Fruit fly (Drosophila melanogaster) whole organism, embryonic: ENCODE data around the gene CG7685.

Source experiments
- Blimp-1 ChIP-seq: fragments of 200-800 bp; sonication (Bioruptor generic); optimal IDR thresholded peaks from 3 replicates; lab custom pipeline; 2018; ENCODE audit warnings: missing biosample characterization, missing genetic modification characterization, mild to moderate bottlenecking, moderate library complexity, missing genetic modification reagents
- CG12299 ChIP-seq: fragments of 200-800 bp; sonication (Bioruptor generic); optimal IDR thresholded peaks from 2 replicates; lab custom pipeline; 2018; ENCODE audit warnings: missing biosample characterization, mild to moderate bottlenecking, missing genetic modification characterization
- CG13123 ChIP-seq: fragments of 200-800 bp; sonication (Bioruptor generic); optimal IDR thresholded peaks from 2 replicates; lab custom pipeline; 2016; ENCODE audit warnings: missing biosample characterization, missing genetic modification characterization
- CG13424 ChIP-seq: fragments of 200-800 bp; sonication (Bioruptor generic); optimal IDR thresholded peaks from 2 replicates; lab custom pipeline; 2019; ENCODE audit warnings: missing biosample characterization, mild to moderate bottlenecking, missing genetic modification characterization, moderate library complexity
- CG1647 ChIP-seq: fragments of 200-800 bp; sonication (Bioruptor generic); optimal IDR thresholded peaks from 3 replicates; lab custom pipeline; 2016; ENCODE audit warnings: missing biosample characterization, missing genetic modification characterization
- CG17568 ChIP-seq: fragments of 200-800 bp; sonication (Bioruptor generic); optimal IDR thresholded peaks from 2 replicates; lab custom pipeline; 2018; ENCODE audit warnings: missing biosample characterization, mild to moderate bottlenecking, missing genetic modification characterization, moderate library complexity
- CG18599 ChIP-seq: fragments of 200-800 bp; sonication (Bioruptor generic); optimal IDR thresholded peaks from 3 replicates; lab custom pipeline; 2017; ENCODE audit warnings: missing biosample characterization, missing genetic modification characterization, mild to moderate bottlenecking, moderate library complexity, missing genetic modification reagents
- CG3281 ChIP-seq: fragments of 200-800 bp; sonication (Bioruptor generic); optimal IDR thresholded peaks from 3 replicates; lab custom pipeline; 2017; ENCODE audit warnings: missing biosample characterization, mild to moderate bottlenecking, missing genetic modification characterization
- CG33557 ChIP-seq: fragments of 200-800 bp; sonication (Bioruptor generic); optimal IDR thresholded peaks from 2 replicates; lab custom pipeline; 2019; ENCODE audit warnings: missing biosample characterization, mild to moderate bottlenecking, missing genetic modification characterization, moderate library complexity
- CG4328 ChIP-seq: fragments of 200-800 bp; sonication (Bioruptor generic); optimal IDR thresholded peaks from 3 replicates; lab custom pipeline; 2017; ENCODE audit warnings: missing biosample characterization, missing genetic modification reagents, missing genetic modification characterization
- CG4820 ChIP-seq: fragments of 200-800 bp; sonication (Bioruptor generic); optimal IDR thresholded peaks from 3 replicates; lab custom pipeline; 2016; ENCODE audit warnings: missing biosample characterization, missing genetic modification characterization
- CG5180 ChIP-seq: fragments of 200-800 bp; sonication (Bioruptor generic); optimal IDR thresholded peaks from 3 replicates; lab custom pipeline; 2017; ENCODE audit warnings: missing biosample characterization, missing genetic modification characterization, mild to moderate bottlenecking, moderate library complexity, missing genetic modification reagents
- CG5953 ChIP-seq: fragments of 200-800 bp; sonication (Bioruptor generic); IDR thresholded peaks from 2 replicates; pipeline ENCODE4 v1.3.6; 2022; ENCODE audit warnings: missing biosample characterization, missing genetic modification characterization
- CG7839 ChIP-seq: fragments of 200-800 bp; sonication (Bioruptor generic); optimal IDR thresholded peaks from 3 replicates; lab custom pipeline; 2018; ENCODE audit warnings: missing biosample characterization, mild to moderate bottlenecking, missing genetic modification characterization, moderate library complexity
- CG8281 ChIP-seq: fragments of 200-800 bp; sonication (Bioruptor generic); optimal IDR thresholded peaks from 2 replicates; lab custom pipeline; 2018; ENCODE audit warnings: missing biosample characterization, mild to moderate bottlenecking, missing genetic modification characterization, moderate library complexity
- CG8478 ChIP-seq: fragments of >200 bp; optimal IDR thresholded peaks from 2 replicates; lab custom pipeline; 2018
- CG9609 ChIP-seq: fragments of 200-800 bp; sonication (Bioruptor generic); optimal IDR thresholded peaks from 3 replicates; lab custom pipeline; 2016; ENCODE audit warnings: missing biosample characterization, missing genetic modification characterization
- CG9817 ChIP-seq: fragments of 200-800 bp; sonication (Bioruptor generic); optimal IDR thresholded peaks from 2 replicates; lab custom pipeline; 2018; ENCODE audit warnings: missing biosample characterization, mild to moderate bottlenecking, missing genetic modification characterization, moderate library complexity
- CrebB ChIP-seq: fragments of 200-800 bp; sonication (Bioruptor generic); optimal IDR thresholded peaks from 3 replicates; lab custom pipeline; 2018; ENCODE audit warnings: missing biosample characterization, mild to moderate bottlenecking, missing genetic modification characterization
- Dip2 ChIP-seq: fragments of 200-800 bp; sonication (Bioruptor generic); IDR thresholded peaks from 2 replicates; pipeline ENCODE4 v1.3.6; 2022; ENCODE audit warnings: missing biosample characterization, missing genetic modification characterization
- Doc3 ChIP-seq: fragments of 200-800 bp; sonication (Bioruptor generic); IDR thresholded peaks from 3 replicates; pipeline ENCODE4 v1.3.6; 2022; ENCODE audit warnings: missing biosample characterization, missing genetic modification characterization; ENCODE audit not compliant: partially characterized antibody
- Elba2 ChIP-seq: fragments of 200-800 bp; sonication (Bioruptor generic); optimal IDR thresholded peaks from 3 replicates; lab custom pipeline; 2016; ENCODE audit warnings: missing biosample characterization, missing genetic modification characterization
- Ets65A ChIP-seq: fragments of 200-800 bp; sonication (Bioruptor generic); peaks from one replicate; lab custom pipeline; 2016; ENCODE audit warnings: missing biosample characterization, missing genetic modification characterization
- Hand ChIP-seq: fragments of 200-800 bp; sonication (Bioruptor generic); optimal IDR thresholded peaks from 2 replicates; lab custom pipeline; 2017; ENCODE audit warnings: mild to moderate bottlenecking, missing biosample characterization, missing genetic modification reagents, missing genetic modification characterization
- Hey ChIP-seq: fragments of 200-800 bp; sonication (Bioruptor generic); optimal IDR thresholded peaks from 3 replicates; lab custom pipeline; 2018; ENCODE audit warnings: missing biosample characterization, mild to moderate bottlenecking, missing genetic modification characterization
- Lim3 ChIP-seq: fragments of 200-800 bp; sonication (Bioruptor generic); IDR thresholded peaks from 2 replicates; pipeline ENCODE4 v1.3.6; 2022; ENCODE audit warnings: missing biosample characterization, missing genetic modification characterization
- NC2α ChIP-seq: fragments of 200-800 bp; sonication (Bioruptor generic); optimal IDR thresholded peaks from 2 replicates; lab custom pipeline; 2016; ENCODE audit warnings: missing biosample characterization, missing genetic modification characterization
- NfI ChIP-seq: fragments of 200-800 bp; sonication (Bioruptor generic); optimal IDR thresholded peaks from 3 replicates; lab custom pipeline; 2018; ENCODE audit warnings: missing biosample characterization, mild to moderate bottlenecking, missing genetic modification characterization, moderate library complexity
- Rx ChIP-seq: fragments of 200-800 bp; sonication (Bioruptor generic); IDR thresholded peaks from 2 replicates; pipeline ENCODE4 v1.3.6; 2022; ENCODE audit warnings: missing biosample characterization, missing genetic modification characterization
- Scr ChIP-seq: fragments of 200-800 bp; sonication (Bioruptor generic); IDR thresholded peaks from 2 replicates; pipeline ENCODE4 v1.3.6; 2022; ENCODE audit warnings: missing biosample characterization, missing genetic modification characterization; ENCODE audit not compliant: partially characterized antibody
- Spps ChIP-seq: fragments of 200-800 bp; sonication (Bioruptor generic); optimal IDR thresholded peaks from 2 replicates; lab custom pipeline; 2018; ENCODE audit warnings: missing biosample characterization, mild to moderate bottlenecking, missing genetic modification characterization
- Sry-δ ChIP-seq: fragments of 200-800 bp; sonication (Bioruptor generic); optimal IDR thresholded peaks from 2 replicates; lab custom pipeline; 2016; ENCODE audit warnings: missing biosample characterization, missing genetic modification characterization
- aop ChIP-seq: fragments of 200-800 bp; sonication (Bioruptor generic); IDR thresholded peaks from 2 replicates; pipeline ENCODE4 v1.3.6; 2022; ENCODE audit warnings: missing biosample characterization, missing genetic modification characterization
- bsh ChIP-seq, 2 experiments: fragments of 200-800 bp; sonication (Bioruptor generic); optimal IDR thresholded peaks; 2 replicates each; lab custom pipeline; 2017 to 2018; ENCODE audit warnings: mild to moderate bottlenecking in 2 of 2, missing biosample characterization in 2 of 2, missing genetic modification characterization in 2 of 2, moderate library complexity in 1 of 2
- cad ChIP-seq: fragments of >200 bp; optimal IDR thresholded peaks from 2 replicates; lab custom pipeline; 2017; ENCODE audit warnings: missing biosample characterization, missing genetic modification characterization
- chif ChIP-seq, 2 experiments: fragments of 200-800 bp; sonication (Bioruptor generic); optimal IDR thresholded peaks; 3 replicates each; lab custom pipeline; 2016; ENCODE audit warnings: missing biosample characterization in 2 of 2, missing genetic modification characterization in 2 of 2
- chinmo ChIP-seq: fragments of 200-800 bp; sonication (Bioruptor generic); IDR thresholded peaks from 4 replicates; pipeline ENCODE4 v1.3.6; 2022; ENCODE audit warnings: missing biosample characterization, missing genetic modification characterization; ENCODE audit not compliant: partially characterized antibody
- dysf ChIP-seq: fragments of 200-800 bp; sonication (Bioruptor generic); IDR thresholded peaks from 3 replicates; pipeline ENCODE4 v1.3.6; 2022; ENCODE audit warnings: missing biosample characterization, missing genetic modification characterization
- gt ChIP-seq: fragments of 200-800 bp; sonication (Bioruptor generic); IDR thresholded peaks from 2 replicates; pipeline ENCODE4 v1.3.6; 2022; ENCODE audit warnings: missing biosample characterization, missing genetic modification characterization
- mam ChIP-seq: fragments of 200-800 bp; sonication (Bioruptor generic); optimal IDR thresholded peaks from 3 replicates; lab custom pipeline; 2016; ENCODE audit warnings: missing biosample characterization, missing genetic modification characterization
- nerfin-2 ChIP-seq: fragments of 200-800 bp; sonication (Bioruptor generic); IDR thresholded peaks from 2 replicates; pipeline ENCODE4 v1.3.6; 2022; ENCODE audit warnings: missing biosample characterization, missing genetic modification characterization; ENCODE audit not compliant: partially characterized antibody
- oc ChIP-seq: fragments of 200-800 bp; sonication (Bioruptor generic); optimal IDR thresholded peaks from 2 replicates; lab custom pipeline; 2018; ENCODE audit warnings: missing biosample characterization, mild to moderate bottlenecking, missing genetic modification characterization, moderate library complexity
- prd ChIP-seq, 3 experiments: fragments of >200 bp in 2 of 3; fragments of 200-800 bp in 1 of 3; sonication (Bioruptor generic) in 1 of 3; optimal IDR thresholded peaks in 2 of 3; IDR thresholded peaks in 1 of 3; 2 replicates in 2 of 3; 3 replicates in 1 of 3; pipeline versions ENCODE4 v1.3.6 to Lab custom; 2017 to 2022; ENCODE audit warnings: missing biosample characterization in 1 of 3, missing genetic modification characterization in 1 of 3
- psq ChIP-seq: fragments of 200-800 bp; sonication (Bioruptor generic); optimal IDR thresholded peaks from 2 replicates; lab custom pipeline; 2017; ENCODE audit warnings: missing biosample characterization, missing genetic modification characterization
- rib ChIP-seq: fragments of 200-800 bp; sonication (Bioruptor generic); IDR thresholded peaks from 2 replicates; pipeline ENCODE4 v1.3.6; 2022; ENCODE audit warnings: missing biosample characterization, missing genetic modification characterization
- scrt ChIP-seq: fragments of 200-800 bp; sonication (Bioruptor generic); optimal IDR thresholded peaks from 2 replicates; lab custom pipeline; 2018; ENCODE audit warnings: missing biosample characterization, mild to moderate bottlenecking, missing genetic modification characterization, moderate library complexity
- shn ChIP-seq: fragments of 200-800 bp; sonication (Bioruptor generic); optimal IDR thresholded peaks from 3 replicates; lab custom pipeline; 2016; ENCODE audit warnings: missing biosample characterization, missing genetic modification characterization
- ttk ChIP-seq: fragments of 200-800 bp; sonication (Bioruptor generic); IDR thresholded peaks from 2 replicates; pipeline ENCODE4 v2.1.2; 2022; ENCODE audit warnings: missing biosample characterization, missing genetic modification characterization

Gene CG7685

dm6 chr3R:18438827-18439717 is 34.3 kb downstream of the CG7685 start (continued):
- TF ChIP-seq CG3281 = peak; percentile 78
- peak; percentile 45 for TF ChIP-seq CG9817 (tag; lab: Kevin White, UChicago)
- TF ChIP-seq Hand (GFP tag; lab: Kevin White, UChicago) = peak; percentile 12
- no peak for TF ChIP-seq gt (GFP tag; lab: Robert Waterston, UW)
- peak; percentile 34 for TF ChIP-seq CG1647 (GFP tag; lab: Kevin White, UChicago)
- peak; percentile 66; the same call in 2 of the 3 replicates for TF ChIP-seq dysf (GFP tag; lab: Robert Waterston, UW)
- peak; percentile 45 for TF ChIP-seq Blimp-1 (GFP tag; lab: Kevin White, UChicago)
- TF ChIP-seq NC2α (GFP tag; lab: Kevin White, UChicago) = peak; percentile 44
- TF ChIP-seq CG8478 (lab: Kevin White, UChicago) = no peak
- peak in 1 of 2 experiments; percentile 62 for TF ChIP-seq bsh (GFP tag; optimal IDR thresholded peaks at IDR 0.05; lab: Kevin White, UChicago)
- no peak for TF ChIP-seq aop (GFP tag; lab: Robert Waterston, UW)
- TF ChIP-seq CG9609 (GFP tag; lab: Kevin White, UChicago) = no peak
- TF ChIP-seq scrt (GFP tag; lab: Kevin White, UChicago) = peak; percentile 40
- peak; percentile 82 for TF ChIP-seq CG18599 (GFP tag; lab: Kevin White, UChicago)
- peak; percentile 72 for TF ChIP-seq CG7839 (tag; lab: Kevin White, UChicago)
- TF ChIP-seq cad (GFP tag; lab: Kevin White, UChicago) = no peak
- TF ChIP-seq CG13123 (GFP tag; lab: Kevin White, UChicago) = peak; percentile 16
- TF ChIP-seq Elba2 = no peak
- peak; percentile 39 for TF ChIP-seq NfI (GFP tag; lab: Kevin White, UChicago)
- TF ChIP-seq oc (tag; lab: Kevin White, UChicago) = no peak
- no peak for TF ChIP-seq Lim3 (GFP tag; lab: Robert Waterston, UW)
- no peak for TF ChIP-seq ttk (GFP tag; lab: Robert Waterston, UW)
- TF ChIP-seq Rx = no peak
- TF ChIP-seq Spps = no peak
- no peak for TF ChIP-seq chinmo (GFP tag; lab: Robert Waterston, UW)
- TF ChIP-seq Ets65A (GFP tag; lab: Kevin White, UChicago) = no peak
- TF ChIP-seq rib (GFP tag; lab: Robert Waterston, UW) = peak; percentile 55; the same call in 1 of the 2 replicates
- TF ChIP-seq Doc3 (GFP tag; lab: Robert Waterston, UW) = no peak
- no peak for TF ChIP-seq Scr (GFP tag; lab: Robert Waterston, UW)
- TF ChIP-seq CG33557 = peak; percentile 40
- TF ChIP-seq CG12299 (tag; lab: Kevin White, UChicago) = peak; percentile 44
- no peak for TF ChIP-seq prd (optimal IDR thresholded peaks at IDR 0.05; lab: Kevin White, UChicago)
- TF ChIP-seq prd (GFP tag; IDR thresholded peaks at IDR 0.05; lab: Robert Waterston, UW) = peak; percentile 27; the same call in 2 of the 3 replicates
- TF ChIP-seq CG4328 (GFP tag; lab: Kevin White, UChicago) = peak; percentile 71
- peak; percentile 69 for TF ChIP-seq CG17568 (GFP tag; lab: Kevin White, UChicago)
- peak; percentile 70 for TF ChIP-seq Hey (tag; lab: Kevin White, UChicago)
- TF ChIP-seq psq (GFP tag; lab: Kevin White, UChicago) = peak; percentile 38
- TF ChIP-seq CrebB (tag; lab: Kevin White, UChicago) = peak; percentile 77
- TF ChIP-seq CG13424 = peak; percentile 44
- TF ChIP-seq chif (GFP tag; optimal IDR thresholded peaks at IDR 0.05; lab: Kevin White, UChicago) = peak in 1 of 2 experiments; percentile 29
- TF ChIP-seq CG8281 (tag; lab: Kevin White, UChicago) = peak; percentile 6
- peak; percentile 34 for TF ChIP-seq CG5180 (GFP tag; lab: Kevin White, UChicago)
- no peak for TF ChIP-seq nerfin-2 (GFP tag; lab: Robert Waterston, UW)
- TF ChIP-seq mam (GFP tag; lab: Kevin White, UChicago) = peak; percentile 23
- no peak for TF ChIP-seq Sry-δ (GFP tag; lab: Kevin White, UChicago)
- TF ChIP-seq Dip2 (GFP tag; lab: Robert Waterston, UW) = no peak
- TF ChIP-seq CG4820 (GFP tag; lab: Kevin White, UChicago) = no peak
- peak; percentile 22 for TF ChIP-seq shn
- no peak for TF ChIP-seq CG5953 (GFP tag; lab: Robert Waterston, UW)
